Worm (Caenorhabditis elegans) whole organism, early embryonic: ENCODE data around the gene gtap-1.

Source experiments
- B0310.2 ChIP-seq: sonication (generic microtip); optimal IDR thresholded peaks from 2 replicates; lab custom pipeline; 2016; ENCODE audit warnings: mild to moderate bottlenecking, missing genetic modification characterization, missing compliant biosample characterization
- F13C5.2 ChIP-seq: sonication (generic microtip); optimal IDR thresholded peaks from 2 replicates; lab custom pipeline; 2017; ENCODE audit warnings: mild to moderate bottlenecking, missing genetic modification characterization, inconsistent platforms, missing compliant biosample characterization
- aly-1 ChIP-seq: sonication (generic microtip); optimal IDR thresholded peaks from 2 replicates; lab custom pipeline; 2016; ENCODE audit warnings: missing genetic modification characterization, missing compliant biosample characterization
- ama-1 ChIP-seq: fragments of 150-350 bp; optimal IDR thresholded peaks from 2 replicates; lab custom pipeline; 2014
- ceh-13 ChIP-seq: fragments of 200-800 bp; sonication (Bioruptor generic); optimal IDR thresholded peaks from 2 replicates; lab custom pipeline; 2018; ENCODE audit warnings: mild to moderate bottlenecking, missing genetic modification characterization, missing compliant biosample characterization
- ceh-36 ChIP-seq: sonication (generic microtip); optimal IDR thresholded peaks from 2 replicates; lab custom pipeline; 2016; ENCODE audit warnings: missing genetic modification characterization, inconsistent platforms, missing compliant biosample characterization
- ets-7 ChIP-seq: sonication (generic microtip); optimal IDR thresholded peaks from 2 replicates; lab custom pipeline; 2016; ENCODE audit warnings: missing genotype, missing genetic modification characterization, missing compliant biosample characterization
- flt-1 ChIP-seq: fragments of 200-800 bp; sonication (Bioruptor generic); IDR thresholded peaks from 2 replicates; pipeline ENCODE4 v1.3.6; 2022; ENCODE audit warnings: missing genetic modification characterization, missing compliant biosample characterization
- hmbx-1 ChIP-seq: sonication (generic microtip); optimal IDR thresholded peaks from 2 replicates; lab custom pipeline; 2016; ENCODE audit warnings: mild to moderate bottlenecking, missing genetic modification characterization, missing compliant biosample characterization
- hmg-4 ChIP-seq: fragments of 200-800 bp; sonication (Bioruptor generic); optimal IDR thresholded peaks from 2 replicates; lab custom pipeline; 2018; ENCODE audit warnings: mild to moderate bottlenecking, missing genetic modification characterization, missing compliant biosample characterization
- hnd-1 ChIP-seq: sonication (generic microtip); optimal IDR thresholded peaks from 2 replicates; lab custom pipeline; 2016; ENCODE audit warnings: missing genetic modification characterization, missing compliant biosample characterization
- pes-1 ChIP-seq: fragments of 200-800 bp; sonication (Bioruptor generic); IDR thresholded peaks from 2 replicates; pipeline ENCODE4 v1.3.6; 2022; ENCODE audit warnings: missing genetic modification reagents, missing genetic modification characterization, missing compliant biosample characterization
- scrt-1 ChIP-seq: fragments of 200-800 bp; sonication (Bioruptor generic); IDR thresholded peaks from 2 replicates; pipeline ENCODE4 v1.3.6; 2022; ENCODE audit warnings: missing genetic modification characterization, missing compliant biosample characterization
- sea-1 ChIP-seq: fragments of 200-800 bp; sonication (Bioruptor generic); conservative IDR thresholded peaks from 2 replicates; pipeline ENCODE4 v1.3.6; 2022; ENCODE audit warnings: missing genetic modification characterization, missing compliant biosample characterization
- tbx-11 ChIP-seq: fragments of 200-800 bp; sonication (Bioruptor generic); IDR thresholded peaks from 2 replicates; pipeline ENCODE4 v1.3.6; 2022; ENCODE audit warnings: missing genetic modification characterization, missing compliant biosample characterization
- tbx-37 ChIP-seq: fragments of 200-800 bp; sonication (Bioruptor generic); conservative IDR thresholded peaks from 2 replicates; pipeline ENCODE4 v1.3.6; 2022; ENCODE audit warnings: missing genetic modification reagents, missing genetic modification characterization, missing compliant biosample characterization
- tra-4 ChIP-seq: sonication (generic microtip); optimal IDR thresholded peaks from 2 replicates; lab custom pipeline; 2017; ENCODE audit warnings: missing genetic modification characterization, missing compliant biosample characterization

Gene gtap-1

ce11 chrII:5871508-5871907, 38.5 kb upstream of the gtap-1 start:
- TF ChIP-seq B0310.2 (tag; lab: Kevin White, UChicago) (no peak), ceh-13 (GFP tag; lab: Kevin White, UChicago) (no peak), ets-7 (tag; lab: Kevin White, UChicago) (no peak), F13C5.2 (tag; lab: Kevin White, UChicago) (no peak), tbx-37 (GFP tag; lab: Robert Waterston, UW) (no peak), aly-1 (tag; lab: Kevin White, UChicago) (no peak), ama-1 (lab: Kevin White, UChicago) (no peak), ceh-36 (tag; lab: Kevin White, UChicago) (no peak), sea-1 (GFP tag; lab: Robert Waterston, UW) (no peak)

ce11 chrII:5866920-5867319, 33.9 kb upstream of the gtap-1 start:
- TF ChIP-seq pes-1 (no peak), ceh-36 (tag; lab: Kevin White, UChicago) (no peak), hmg-4 (no peak), B0310.2 (tag; lab: Kevin White, UChicago) (no peak), F13C5.2 (tag; lab: Kevin White, UChicago) (no peak), tbx-37 (GFP tag; lab: Robert Waterston, UW) (no peak), ceh-13 (GFP tag; lab: Kevin White, UChicago) (no peak), flt-1 (no peak), ets-7 (tag; lab: Kevin White, UChicago) (no peak), scrt-1 (GFP tag; lab: Robert Waterston, UW) (no peak), tra-4 (tag; lab: Kevin White, UChicago) (no peak), aly-1 (tag; lab: Kevin White, UChicago) (no peak), sea-1 (GFP tag; lab: Robert Waterston, UW) (no peak), tbx-11 (GFP tag; lab: Robert Waterston, UW) (no peak), hmbx-1 (no peak)

ce11 chrII:5865405-5866308, 32.6 kb upstream of the gtap-1 start, which contains the start of gene F55C12.19:
F55C12.19 (plus strand) TSS chrII:5866139.
- TF ChIP-seq scrt-1 (GFP tag; lab: Robert Waterston, UW): no peak
- no peak for TF ChIP-seq tbx-37 (GFP tag; lab: Robert Waterston, UW)
- TF ChIP-seq tbx-11 (GFP tag; lab: Robert Waterston, UW): no peak
- no peak for TF ChIP-seq F13C5.2 (tag; lab: Kevin White, UChicago)
- no peak for TF ChIP-seq ceh-36 (tag; lab: Kevin White, UChicago)
- no peak for TF ChIP-seq hmg-4
- no peak for TF ChIP-seq sea-1 (GFP tag; lab: Robert Waterston, UW)
- no peak for TF ChIP-seq aly-1 (tag; lab: Kevin White, UChicago)
- TF ChIP-seq ama-1 (lab: Kevin White, UChicago): no peak
- TF ChIP-seq ets-7 (tag; lab: Kevin White, UChicago): no peak

ce11 chrII:5863893-5864292, 30.9 kb upstream of the gtap-1 start, which contains the start of gene tag-234:
tag-234 (plus strand) TSS chrII:5864193.
- TF ChIP-seq ceh-13 (GFP tag; lab: Kevin White, UChicago): no peak
- TF ChIP-seq sea-1 (GFP tag; lab: Robert Waterston, UW): no peak
- TF ChIP-seq F13C5.2 (tag; lab: Kevin White, UChicago): no peak
- no peak for TF ChIP-seq ama-1 (lab: Kevin White, UChicago)
- no peak for TF ChIP-seq pes-1
- no peak for TF ChIP-seq flt-1
- TF ChIP-seq ets-7 (tag; lab: Kevin White, UChicago): no peak
- TF ChIP-seq hmg-4: no peak
- no peak for TF ChIP-seq ceh-36 (tag; lab: Kevin White, UChicago)
- no peak for TF ChIP-seq tbx-37 (GFP tag; lab: Robert Waterston, UW)
- TF ChIP-seq tbx-11 (GFP tag; lab: Robert Waterston, UW): no peak
- TF ChIP-seq tra-4 (tag; lab: Kevin White, UChicago): no peak
- no peak for TF ChIP-seq aly-1 (tag; lab: Kevin White, UChicago)
- no peak for TF ChIP-seq hmbx-1

ce11 chrII:5860621-5861020, 27.6 kb upstream of the gtap-1 start:
- TF ChIP-seq sea-1 (GFP tag; lab: Robert Waterston, UW): no peak
- TF ChIP-seq tbx-11 (GFP tag; lab: Robert Waterston, UW): no peak
- no peak for TF ChIP-seq B0310.2 (tag; lab: Kevin White, UChicago)
- TF ChIP-seq hmbx-1: no peak
- TF ChIP-seq aly-1 (tag; lab: Kevin White, UChicago): no peak
- no peak for TF ChIP-seq ceh-13 (GFP tag; lab: Kevin White, UChicago)
- TF ChIP-seq tbx-37 (GFP tag; lab: Robert Waterston, UW): no peak
- TF ChIP-seq ets-7 (tag; lab: Kevin White, UChicago): no peak

- TF ChIP-seq F13C5.2 (tag; lab: Kevin White, UChicago): no peak
- TF ChIP-seq ets-7 (tag; lab: Kevin White, UChicago): no peak
- no peak for TF ChIP-seq hmbx-1
- TF ChIP-seq ama-1 (lab: Kevin White, UChicago): no peak
- no peak for TF ChIP-seq aly-1 (tag; lab: Kevin White, UChicago)
- TF ChIP-seq scrt-1 (GFP tag; lab: Robert Waterston, UW): no peak
- TF ChIP-seq ceh-13 (GFP tag; lab: Kevin White, UChicago): no peak
- no peak for TF ChIP-seq sea-1 (GFP tag; lab: Robert Waterston, UW)
- no peak for TF ChIP-seq tra-4 (tag; lab: Kevin White, UChicago)
- TF ChIP-seq tbx-37 (GFP tag; lab: Robert Waterston, UW): no peak
- TF ChIP-seq hnd-1 (tag; lab: Kevin White, UChicago): no peak
- no peak for TF ChIP-seq hmg-4
- TF ChIP-seq B0310.2 (tag; lab: Kevin White, UChicago): no peak
- TF ChIP-seq flt-1: no peak
- TF ChIP-seq tbx-11 (GFP tag; lab: Robert Waterston, UW): no peak
- no peak for TF ChIP-seq ceh-36 (tag; lab: Kevin White, UChicago)
- TF ChIP-seq pes-1: no peak
Measured at ce11 chrII:5858322-5858721, 25.3 kb upstream of the gtap-1 start, which contains the start of gene F55C12.4. F55C12.4 (minus strand) TSS chrII:5858422.
